Fruit fly (Drosophila melanogaster) whole organism, embryonic: ENCODE data around the gene CG7789.

Experiments used
- ATbp ChIP-seq: fragments of 200-800 bp; sonication (Bioruptor generic); optimal IDR thresholded peaks from 2 replicates; lab custom pipeline; 2017; ENCODE audit warnings: missing biosample characterization, mild to moderate bottlenecking, missing genetic modification characterization, missing genetic modification reagents
- Asciz ChIP-seq: fragments of 200-800 bp; sonication (Bioruptor generic); optimal IDR thresholded peaks from 2 replicates; lab custom pipeline; 2017; ENCODE audit warnings: missing biosample characterization, mild to moderate bottlenecking, missing genetic modification characterization, missing genetic modification reagents
- B-H1 ChIP-seq: fragments of 200-800 bp; sonication (Bioruptor generic); IDR thresholded peaks from 3 replicates; pipeline ENCODE4 v1.3.6; 2022; ENCODE audit warnings: missing biosample characterization, missing genetic modification characterization
- BtbVII ChIP-seq: fragments of 200-800 bp; sonication (Bioruptor generic); optimal IDR thresholded peaks from 3 replicates; lab custom pipeline; 2017; ENCODE audit warnings: missing biosample characterization, mild to moderate bottlenecking, missing genetic modification characterization
- CG12071 ChIP-seq: fragments of 200-800 bp; sonication (Bioruptor generic); optimal IDR thresholded peaks from 3 replicates; lab custom pipeline; 2018; ENCODE audit warnings: missing biosample characterization, mild to moderate bottlenecking, missing genetic modification characterization
- CG1233 ChIP-seq: fragments of 200-800 bp; sonication (Bioruptor generic); optimal IDR thresholded peaks from 4 replicates; lab custom pipeline; 2018; ENCODE audit warnings: missing biosample characterization, mild to moderate bottlenecking, missing genetic modification characterization
- CG13424 ChIP-seq: fragments of 200-800 bp; sonication (Bioruptor generic); optimal IDR thresholded peaks from 2 replicates; lab custom pipeline; 2019; ENCODE audit warnings: missing biosample characterization, mild to moderate bottlenecking, missing genetic modification characterization, moderate library complexity
- CG1647 ChIP-seq: fragments of 200-800 bp; sonication (Bioruptor generic); optimal IDR thresholded peaks from 3 replicates; lab custom pipeline; 2016; ENCODE audit warnings: missing biosample characterization, missing genetic modification characterization
- CG17802 ChIP-seq: fragments of 200-800 bp; sonication (Bioruptor generic); optimal IDR thresholded peaks from 2 replicates; lab custom pipeline; 2018; ENCODE audit warnings: missing biosample characterization, mild to moderate bottlenecking, missing genetic modification characterization, moderate library complexity
- CG17912 ChIP-seq: fragments of 200-800 bp; sonication (Bioruptor generic); optimal IDR thresholded peaks from 2 replicates; lab custom pipeline; 2018; ENCODE audit warnings: missing biosample characterization, mild to moderate bottlenecking, missing genetic modification characterization
- CG2875 ChIP-seq: fragments of 200-800 bp; sonication (Bioruptor generic); optimal IDR thresholded peaks from 2 replicates; lab custom pipeline; 2017; ENCODE audit warnings: missing biosample characterization, mild to moderate bottlenecking, missing genetic modification characterization, missing genetic modification reagents
- CG30403 ChIP-seq: fragments of 200-800 bp; sonication (Bioruptor generic); optimal IDR thresholded peaks from 3 replicates; lab custom pipeline; 2016; ENCODE audit warnings: missing biosample characterization, missing genetic modification characterization
- CG3281 ChIP-seq: fragments of 200-800 bp; sonication (Bioruptor generic); optimal IDR thresholded peaks from 3 replicates; lab custom pipeline; 2017; ENCODE audit warnings: missing biosample characterization, mild to moderate bottlenecking, missing genetic modification characterization
- CG33213 ChIP-seq: fragments of 200-800 bp; sonication (Bioruptor generic); optimal IDR thresholded peaks from 3 replicates; lab custom pipeline; 2016; ENCODE audit warnings: missing biosample characterization, missing genetic modification characterization
- CG3726 ChIP-seq: fragments of 200-800 bp; sonication (Bioruptor generic); IDR thresholded peaks from 3 replicates; pipeline ENCODE4, ENCODE4 v1.3.6; 2022; ENCODE audit warnings: missing biosample characterization, missing genetic modification characterization
- CG42726 ChIP-seq: fragments of 200-800 bp; sonication (Bioruptor generic); IDR thresholded peaks from 2 replicates; pipeline ENCODE4 v1.3.6; 2022; ENCODE audit warnings: missing biosample characterization, missing genetic modification characterization; ENCODE audit not compliant: partially characterized antibody
- CG4707 ChIP-seq: fragments of 200-800 bp; sonication (Bioruptor generic); optimal IDR thresholded peaks from 2 replicates; lab custom pipeline; 2018; ENCODE audit warnings: missing biosample characterization, mild to moderate bottlenecking, missing genetic modification characterization, moderate library complexity
- CG5180 ChIP-seq: fragments of 200-800 bp; sonication (Bioruptor generic); optimal IDR thresholded peaks from 3 replicates; lab custom pipeline; 2017; ENCODE audit warnings: missing biosample characterization, missing genetic modification characterization, mild to moderate bottlenecking, moderate library complexity, missing genetic modification reagents
- CG6854 ChIP-seq: fragments of 200-800 bp; sonication (Bioruptor generic); optimal IDR thresholded peaks from 3 replicates; lab custom pipeline; 2017; ENCODE audit warnings: missing biosample characterization, mild to moderate bottlenecking, missing genetic modification characterization
- CG7786 ChIP-seq: fragments of 200-800 bp; sonication (Bioruptor generic); optimal IDR thresholded peaks from 2 replicates; lab custom pipeline; 2016; ENCODE audit warnings: missing biosample characterization, missing genetic modification characterization
- CG7987 ChIP-seq: fragments of 200-800 bp; sonication (Bioruptor generic); optimal IDR thresholded peaks from 2 replicates; lab custom pipeline; 2018; ENCODE audit warnings: missing biosample characterization, mild to moderate bottlenecking, missing genetic modification characterization, moderate library complexity
- CG8388 ChIP-seq: fragments of 200-800 bp; sonication (Bioruptor generic); optimal IDR thresholded peaks from 2 replicates; lab custom pipeline; 2019; ENCODE audit warnings: missing biosample characterization, mild to moderate bottlenecking, missing genetic modification characterization, moderate library complexity
- CG9932 ChIP-seq: fragments of 200-800 bp; sonication (Bioruptor generic); IDR thresholded peaks from 2 replicates; pipeline ENCODE4 v1.3.6; 2022; ENCODE audit warnings: missing biosample characterization, missing genetic modification characterization
- Dbx ChIP-seq: fragments of 200-800 bp; sonication (Bioruptor generic); IDR thresholded peaks from 3 replicates; pipeline ENCODE4 v1.3.6; 2022; ENCODE audit warnings: missing biosample characterization, missing genetic modification characterization
- Deaf1 ChIP-seq: fragments of 200-800 bp; optimal IDR thresholded peaks from 3 replicates; lab custom pipeline; 2019; ENCODE audit warnings: missing biosample characterization, mild to moderate bottlenecking, missing genetic modification characterization, moderate library complexity
- E2f1 ChIP-seq: fragments of 200-800 bp; sonication (Bioruptor generic); IDR thresholded peaks from 2 replicates; pipeline ENCODE4 v1.3.6; 2022; ENCODE audit warnings: missing biosample characterization, missing genetic modification characterization
- Elba2 ChIP-seq: fragments of 200-800 bp; sonication (Bioruptor generic); optimal IDR thresholded peaks from 3 replicates; lab custom pipeline; 2016; ENCODE audit warnings: missing biosample characterization, missing genetic modification characterization
- HLH3B ChIP-seq: fragments of 200-800 bp; sonication (Bioruptor generic); IDR thresholded peaks from 2 replicates; pipeline ENCODE4 v1.3.6; 2022; ENCODE audit warnings: missing biosample characterization, missing genetic modification characterization
- Hmr ChIP-seq: fragments of 200-800 bp; sonication (Bioruptor generic); optimal IDR thresholded peaks from 3 replicates; lab custom pipeline; 2017; ENCODE audit warnings: mild to moderate bottlenecking, missing biosample characterization, missing genetic modification reagents, missing genetic modification characterization
- MTF-1 ChIP-seq: fragments of 200-800 bp; sonication (Bioruptor generic); optimal IDR thresholded peaks from 2 replicates; lab custom pipeline; 2018; ENCODE audit warnings: missing biosample characterization, mild to moderate bottlenecking, missing genetic modification characterization, borderline replicate concordance
- Med ChIP-seq: fragments of 200-800 bp; sonication (Bioruptor generic); peaks from one replicate; lab custom pipeline; 2016; ENCODE audit warnings: missing biosample characterization, missing genetic modification characterization, mild to moderate bottlenecking, inconsistent platforms, moderate library complexity
- Optix ChIP-seq: fragments of 200-800 bp; sonication (Bioruptor generic); IDR thresholded peaks from 3 replicates; pipeline ENCODE4 v1.3.6; 2022; ENCODE audit warnings: missing biosample characterization, missing genetic modification characterization
- Rfx ChIP-seq: fragments of 200-800 bp; sonication (Bioruptor generic); IDR thresholded peaks from 2 replicates; pipeline ENCODE4 v1.3.6; 2022; ENCODE audit warnings: missing biosample characterization, missing genetic modification characterization
- Sry-β ChIP-seq: fragments of 200-800 bp; sonication (Bioruptor generic); optimal IDR thresholded peaks from 2 replicates; lab custom pipeline; 2018; ENCODE audit warnings: missing biosample characterization, mild to moderate bottlenecking, missing genetic modification characterization, moderate library complexity
- ci ChIP-seq: fragments of 200-800 bp; sonication (Bioruptor generic); IDR thresholded peaks from 3 replicates; pipeline ENCODE4 v1.3.6; 2022; ENCODE audit warnings: missing biosample characterization, missing genetic modification characterization
- fd64A ChIP-seq: fragments of 200-800 bp; sonication (Bioruptor generic); optimal IDR thresholded peaks from 3 replicates; lab custom pipeline; 2018; ENCODE audit warnings: missing biosample characterization, mild to moderate bottlenecking, missing genetic modification characterization
- gcm ChIP-seq: fragments of 200-800 bp; sonication (Bioruptor generic); optimal IDR thresholded peaks from 2 replicates; lab custom pipeline; 2019; ENCODE audit warnings: missing biosample characterization, mild to moderate bottlenecking, missing genetic modification characterization, moderate library complexity
- grau ChIP-seq: fragments of 200-800 bp; optimal IDR thresholded peaks from 3 replicates; lab custom pipeline; 2019; ENCODE audit warnings: missing biosample characterization, mild to moderate bottlenecking, missing genetic modification characterization, moderate library complexity
- lab ChIP-seq: fragments of 200-800 bp; sonication (Bioruptor generic); optimal IDR thresholded peaks from 3 replicates; lab custom pipeline; 2017; ENCODE audit warnings: missing biosample characterization, missing genetic modification characterization, mild to moderate bottlenecking, moderate library complexity, missing genetic modification reagents
- mirr ChIP-seq: fragments of 200-800 bp; sonication (Bioruptor generic); optimal IDR thresholded peaks from 3 replicates; lab custom pipeline; 2018; ENCODE audit warnings: missing biosample characterization, mild to moderate bottlenecking, missing genetic modification characterization
- nom ChIP-seq: fragments of 200-800 bp; sonication (Bioruptor generic); optimal IDR thresholded peaks from 2 replicates; lab custom pipeline; 2017; ENCODE audit warnings: missing biosample characterization, missing genetic modification characterization, mild to moderate bottlenecking, moderate library complexity, missing genetic modification reagents
- onecut ChIP-seq: fragments of 200-800 bp; sonication (Bioruptor generic); IDR thresholded peaks from 2 replicates; pipeline ENCODE4 v1.3.6; 2022; ENCODE audit warnings: missing biosample characterization, missing genetic modification characterization
- org-1 ChIP-seq: fragments of 200-800 bp; sonication (Bioruptor generic); optimal IDR thresholded peaks from 2 replicates; lab custom pipeline; 2017; ENCODE audit warnings: missing biosample characterization, missing genetic modification characterization
- phol ChIP-seq: fragments of 200-800 bp; sonication (Bioruptor generic); optimal IDR thresholded peaks from 3 replicates; lab custom pipeline; 2018; ENCODE audit warnings: missing biosample characterization, mild to moderate bottlenecking, missing genetic modification characterization, moderate library complexity
- ranshi ChIP-seq: fragments of 200-800 bp; sonication (Bioruptor generic); IDR thresholded peaks from 2 replicates; pipeline ENCODE4 v1.3.6; 2022; ENCODE audit warnings: missing biosample characterization, missing genetic modification characterization
- so ChIP-seq: fragments of 200-800 bp; sonication (Bioruptor generic); IDR thresholded peaks from 3 replicates; pipeline ENCODE4 v1.3.6; 2022; ENCODE audit warnings: missing biosample characterization, missing genetic modification characterization
- tll ChIP-seq, 2 experiments: fragments of 200-800 bp in 1 of 2; fragments of >200 bp in 1 of 2; sonication (Bioruptor generic) in 1 of 2; optimal IDR thresholded peaks; 2 replicates each; lab custom pipeline; 2017 to 2019; ENCODE audit warnings: missing biosample characterization in 2 of 2, missing genetic modification characterization in 2 of 2, mild to moderate bottlenecking in 1 of 2, moderate library complexity in 1 of 2
- trh ChIP-seq: fragments of 200-800 bp; sonication (Bioruptor generic); optimal IDR thresholded peaks from 2 replicates; lab custom pipeline; 2016; ENCODE audit warnings: missing biosample characterization, missing genetic modification characterization
- usp ChIP-seq: fragments of >200 bp; optimal IDR thresholded peaks from 2 replicates; lab custom pipeline; 2017; ENCODE audit warnings: missing biosample characterization, missing genetic modification characterization

Gene CG7789

DNA sequence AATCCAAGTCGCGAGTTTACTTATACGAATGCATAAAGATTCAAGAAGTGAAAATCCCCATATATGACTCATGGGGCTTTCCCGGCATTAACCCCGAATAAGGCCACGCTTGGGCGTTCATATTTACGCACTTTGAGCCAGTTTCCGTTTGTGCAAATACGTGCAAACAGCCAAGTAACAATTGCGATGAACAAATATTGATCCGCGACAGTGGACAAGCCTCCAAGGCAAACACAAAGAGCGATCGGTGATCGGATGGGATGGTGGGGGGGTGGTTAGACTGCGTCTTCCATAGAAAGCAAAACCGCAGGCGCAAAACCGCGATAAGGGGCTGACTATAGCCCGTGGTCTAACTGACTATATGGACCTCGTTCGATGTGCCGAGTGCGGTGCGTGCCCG lies 45.8 kb upstream of the CG7789 start (continued):
- TF ChIP-seq CG7987 (GFP tag; lab: Kevin White, UChicago) (peak; percentile 30), B-H1 (GFP tag; lab: Robert Waterston, UW) (no peak), CG2875 (GFP tag; lab: Kevin White, UChicago) (peak; percentile 47), Dbx (GFP tag; lab: Robert Waterston, UW) (0 out of 3 replicates have a peak, but pooled peaks have one; percentile 40), CG33213 (no peak), ranshi (GFP tag; lab: Robert Waterston, UW) (0 out of 2 replicates have a peak, but pooled peaks have one; percentile 38), onecut (GFP tag; lab: Robert Waterston, UW) (peak; percentile 9; the same call in 1 of the 2 replicates), CG9932 (GFP tag; lab: Robert Waterston, UW) (no peak), so (GFP tag; lab: Robert Waterston, UW) (0 out of 3 replicates have a peak, but pooled peaks have one; percentile 16), trh (GFP tag; lab: Kevin White, UChicago) (no peak), ATbp (GFP tag; lab: Kevin White, UChicago) (peak; percentile 80), usp (GFP tag; lab: Kevin White, UChicago) (no peak), lab (GFP tag; lab: Kevin White, UChicago) (peak; percentile 53), fd64A (GFP tag; lab: Kevin White, UChicago) (peak; percentile 26), ci (GFP tag; lab: Robert Waterston, UW) (peak; percentile 69; the same call in 2 of the 3 replicates), CG4707 (GFP tag; lab: Kevin White, UChicago) (no peak), CG30403 (no peak), CG12071 (GFP tag; lab: Kevin White, UChicago) (peak; percentile 71), Optix (no peak), mirr (GFP tag; lab: Kevin White, UChicago) (peak; percentile 59), CG1647 (GFP tag; lab: Kevin White, UChicago) (no peak), CG13424 (tag; lab: Kevin White, UChicago) (peak; percentile 15), Asciz (peak; percentile 37), CG17912 (GFP tag; lab: Kevin White, UChicago) (peak; percentile 18), Rfx (GFP tag; lab: Robert Waterston, UW) (no peak; the same call in 1 of the 2 replicates), grau (no peak), Sry-β (GFP tag; lab: Kevin White, UChicago) (no peak), CG5180 (GFP tag; lab: Kevin White, UChicago) (no peak), CG7786 (no peak), CG17802 (tag; lab: Kevin White, UChicago) (peak; percentile 0), CG42726 (no peak), Hmr (GFP tag; lab: Kevin White, UChicago) (peak; percentile 7), phol (tag; lab: Kevin White, UChicago) (no peak), CG3726 (GFP tag; lab: Robert Waterston, UW) (0 out of 3 replicates have a peak, but pooled peaks have one; percentile 30), CG1233 (GFP tag; lab: Kevin White, UChicago) (peak; percentile 31), E2f1 (GFP tag; lab: Robert Waterston, UW) (0 out of 2 replicates have a peak, but pooled peaks have one; percentile 7), BtbVII (GFP tag; lab: Kevin White, UChicago) (peak; percentile 15), nom (GFP tag; lab: Kevin White, UChicago) (peak; percentile 87), CG3281 (GFP tag; lab: Kevin White, UChicago) (peak; percentile 14), Deaf1 (tag; lab: Kevin White, UChicago) (peak; percentile 0), CG8388 (GFP tag; lab: Kevin White, UChicago) (no peak), HLH3B (GFP tag; lab: Robert Waterston, UW) (peak; percentile 41; the same call in 1 of the 2 replicates), MTF-1 (peak; percentile 32), CG6854 (GFP tag; lab: Kevin White, UChicago) (no peak), Med (peak; percentile 89), tll (GFP tag; optimal IDR thresholded peaks at IDR 0.05; lab: Kevin White, UChicago) (no peak), Elba2 (no peak), org-1 (GFP tag; lab: Kevin White, UChicago) (peak; percentile 9), gcm (GFP tag; lab: Kevin White, UChicago) (no peak)
